Worm (Caenorhabditis elegans) whole organism, L3 larva: ENCODE results near the gene unc-8.

Experiments
- ceh-16 ChIP-seq: sonication (generic microtip); optimal IDR thresholded peaks from 2 replicates; lab custom pipeline; 2017; ENCODE audit warnings: missing biosample characterization, missing genetic modification characterization
- ceh-82 ChIP-seq: fragments of 150-350 bp; optimal IDR thresholded peaks from 2 replicates; lab custom pipeline; 2014; ENCODE audit warnings: missing biosample characterization, missing genetic modification characterization
- ceh-9 ChIP-seq: sonication (generic microtip); optimal IDR thresholded peaks from 2 replicates; lab custom pipeline; 2018; ENCODE audit warnings: missing biosample characterization, missing genetic modification characterization
- elt-1 ChIP-seq: fragments of 150-350 bp; optimal IDR thresholded peaks from 2 replicates; lab custom pipeline; 2014; ENCODE audit warnings: missing biosample characterization, missing genetic modification characterization
- elt-2 ChIP-seq: sonication (generic microtip); optimal IDR thresholded peaks from 2 replicates; lab custom pipeline; 2016; ENCODE audit warnings: missing genetic modification reagents, mild to moderate bottlenecking, missing genetic modification characterization, missing compliant biosample characterization
- fos-1 ChIP-seq: fragments of 150-350 bp; optimal IDR thresholded peaks from 2 replicates; lab custom pipeline; 2014; ENCODE audit warnings: missing biosample characterization, missing genetic modification characterization
- nhr-28 ChIP-seq: fragments of 150-350 bp; optimal IDR thresholded peaks from 2 replicates; lab custom pipeline; 2014; ENCODE audit warnings: missing biosample characterization, missing genetic modification characterization
- nhr-43 ChIP-seq: sonication (generic microtip); optimal IDR thresholded peaks from 2 replicates; lab custom pipeline; 2016; ENCODE audit warnings: mild to moderate bottlenecking, missing genetic modification characterization, missing compliant biosample characterization; ENCODE audit not compliant: poor library complexity, severe bottlenecking
- nhr-77 ChIP-seq: fragments of 150-350 bp; optimal IDR thresholded peaks from 2 replicates; lab custom pipeline; 2014; ENCODE audit warnings: missing biosample characterization, missing genetic modification characterization
- skn-1 ChIP-seq: fragments of 150-350 bp; optimal IDR thresholded peaks from 2 replicates; lab custom pipeline; 2014; ENCODE audit warnings: missing biosample characterization, missing genetic modification characterization
- snpc-4 ChIP-seq: fragments of 150-350 bp; optimal IDR thresholded peaks from 2 replicates; lab custom pipeline; 2014; ENCODE audit warnings: missing biosample characterization, missing genetic modification characterization
- ztf-11 ChIP-seq: fragments of 150-350 bp; optimal IDR thresholded peaks from 2 replicates; lab custom pipeline; 2014; ENCODE audit warnings: missing biosample characterization, missing genetic modification characterization
- ztf-4 ChIP-seq: fragments of 150-350 bp; optimal IDR thresholded peaks from 2 replicates; lab custom pipeline; 2014; ENCODE audit warnings: missing biosample characterization, missing genetic modification characterization

- TF ChIP-seq fos-1 (tag; lab: Kevin White, UChicago), result no peak
- no peak for TF ChIP-seq nhr-43 (tag; lab: Kevin White, UChicago)
- TF ChIP-seq nhr-28 (tag; lab: Kevin White, UChicago), result no peak
- TF ChIP-seq ztf-4 (tag; lab: Kevin White, UChicago), result no peak
- TF ChIP-seq snpc-4 (tag; lab: Kevin White, UChicago), result no peak
- no peak for TF ChIP-seq skn-1
- no peak for TF ChIP-seq ceh-16 (tag; lab: Kevin White, UChicago)
- no peak for TF ChIP-seq elt-1
- TF ChIP-seq elt-2 (tag; lab: Kevin White, UChicago), result no peak
- TF ChIP-seq ztf-11, result no peak
- no peak for TF ChIP-seq nhr-77
- no peak for TF ChIP-seq ceh-82 (tag; lab: Kevin White, UChicago)
- no peak for TF ChIP-seq ceh-9 (tag; lab: Kevin White, UChicago)
Measured at ce11 chrIV:7188030-7188429, 8.9 kb upstream of the unc-8 start, which contains the start of gene C42D4.13.
